Fruit fly (Drosophila melanogaster): ENCODE results near the gene CG32204.

Gene CG32204

dm6 chr3L:18904772-18905601, 40.9 kb downstream of the CG32204 start, which contains the start of the genes CSN1b and Prp6 (continued):
- TF ChIP-seq Hsf (GFP tag; optimal IDR thresholded peaks at IDR 0.05), result peak; percentile 5

- TF ChIP-seq CG2120 (GFP tag; optimal IDR thresholded peaks at IDR 0.05) (peak; percentile 19), Dp (GFP tag; optimal IDR thresholded peaks at IDR 0.05) (peak; percentile 66), CG13894 (tag; optimal IDR thresholded peaks at IDR 0.05) (no peak), Jarid2 (GFP tag; optimal IDR thresholded peaks at IDR 0.05) (no peak), gce (GFP tag; IDR thresholded peaks at IDR 0.05) (no peak), chn (GFP tag; optimal IDR thresholded peaks at IDR 0.05) (no peak), dysf (GFP tag; IDR thresholded peaks at IDR 0.05) (no peak), Med (GFP tag) (peak; percentile 74), crp (GFP tag; optimal IDR thresholded peaks at IDR 0.05) (peak in 1 of 2 experiments; percentile 35), ci (GFP tag; IDR thresholded peaks at IDR 0.05) (no peak), knrl (GFP tag; IDR thresholded peaks at IDR 0.05; ENCODE audit: partially characterized antibody) (peak; percentile 91), CoRest (tag; optimal IDR thresholded peaks at IDR 0.05) (peak; percentile 14), CG15073 (GFP tag; optimal IDR thresholded peaks at IDR 0.05) (no peak), gcm2 (GFP tag; optimal IDR thresholded peaks at IDR 0.05) (no peak), Antp (GFP tag; optimal IDR thresholded peaks at IDR 0.05) (no peak), HLH4C (GFP tag; IDR thresholded peaks at IDR 0.05; ENCODE audit: partially characterized antibody) (peak; percentile 83), CG12391 (tag; optimal IDR thresholded peaks at IDR 0.05) (peak; percentile 22), CG2129 (GFP tag; IDR thresholded peaks at IDR 0.05; ENCODE audit: partially characterized antibody) (peak; percentile 81), h (optimal IDR thresholded peaks at IDR 0.05) (no peak), psq (GFP tag; optimal IDR thresholded peaks at IDR 0.05) (peak; percentile 39), Myb (GFP tag; optimal IDR thresholded peaks at IDR 0.05) (peak; percentile 40), amos (GFP tag; IDR thresholded peaks at IDR 0.05; ENCODE audit: partially characterized antibody) (peak; percentile 96), CG9609 (GFP tag; optimal IDR thresholded peaks at IDR 0.05) (no peak), org-1 (GFP tag; optimal IDR thresholded peaks at IDR 0.05) (no peak), unc-4 (GFP tag; IDR thresholded peaks at IDR 0.05; ENCODE audit: partially characterized antibody) (peak; percentile 94), E2f2 (GFP tag; IDR thresholded peaks at IDR 0.05) (peak; percentile 70), CG34422 (GFP tag; IDR thresholded peaks at IDR 0.05) (peak; percentile 36; the same call in 1 of the 3 replicates), Neu2 (GFP tag; optimal IDR thresholded peaks at IDR 0.05; ENCODE audit: borderline replicate concordance) (no peak), CG6813 (GFP tag; optimal IDR thresholded peaks at IDR 0.05) (no peak), abd-A (tag; optimal IDR thresholded peaks at IDR 0.05) (no peak), CG8359 (GFP tag; optimal IDR thresholded peaks at IDR 0.05; ENCODE audit: borderline replicate concordance) (no peak), CG2199 (GFP tag; IDR thresholded peaks at IDR 0.05) (peak; percentile 13; the same call in 1 of the 3 replicates), MESR4 (GFP tag; optimal IDR thresholded peaks at IDR 0.05) (peak; percentile 83), fd96Cb (tag; optimal IDR thresholded peaks at IDR 0.05) (no peak), vnd (GFP tag; IDR thresholded peaks at IDR 0.05; ENCODE audit: partially characterized antibody) (peak; percentile 88), CG42726 (GFP tag; IDR thresholded peaks at IDR 0.05; ENCODE audit: partially characterized antibody) (peak; percentile 80; the same call in 1 of the 2 replicates), CG2712 (tag; optimal IDR thresholded peaks at IDR 0.05) (peak; percentile 6), CG4730 (GFP tag; IDR thresholded peaks at IDR 0.05) (no peak), CG1647 (GFP tag; optimal IDR thresholded peaks at IDR 0.05) (no peak), grau (tag; optimal IDR thresholded peaks at IDR 0.05) (peak; percentile 3), CG13424 (tag; optimal IDR thresholded peaks at IDR 0.05) (no peak), CG1603 (tag; optimal IDR thresholded peaks at IDR 0.05) (peak; percentile 73), pzg (GFP tag; optimal IDR thresholded peaks at IDR 0.05) (peak; percentile 84), YL-1 (GFP tag; optimal IDR thresholded peaks at IDR 0.05) (peak; percentile 86), nmo (GFP tag; optimal IDR thresholded peaks at IDR 0.05) (peak; percentile 16)
Measured at dm6 chr3L:18901411-18901810, 44.4 kb downstream of the CG32204 start, which contains the start of the genes arx and CG6843. Gene arx (minus strand): TSS chr3L:18901554. Gene CG6843 (plus strand): TSS chr3L:18901594.

All from whole organism, embryonic.